Fruit fly (Drosophila melanogaster) whole organism, embryonic: ENCODE results near the gene Art9.

Experiments
- CG4854 ChIP-seq: fragments of 200-800 bp; sonication (Bioruptor generic); optimal IDR thresholded peaks from 2 replicates; lab custom pipeline; 2016; ENCODE audit warnings: missing biosample characterization, missing genetic modification characterization, inconsistent platforms
- Drgx ChIP-seq: fragments of 200-800 bp; sonication (Bioruptor generic); IDR thresholded peaks from 2 replicates; pipeline ENCODE4 v1.3.6; 2022; ENCODE audit warnings: missing biosample characterization, missing genetic modification characterization
- bowl ChIP-seq: fragments of 200-800 bp; sonication (Bioruptor generic); IDR thresholded peaks from 2 replicates; pipeline ENCODE4 v1.3.6; 2022; ENCODE audit warnings: missing biosample characterization, missing genetic modification characterization
- fu2 ChIP-seq: fragments of 200-800 bp; sonication (Bioruptor generic); optimal IDR thresholded peaks from 2 replicates; lab custom pipeline; 2016; ENCODE audit warnings: missing biosample characterization, missing genetic modification characterization

DNA sequence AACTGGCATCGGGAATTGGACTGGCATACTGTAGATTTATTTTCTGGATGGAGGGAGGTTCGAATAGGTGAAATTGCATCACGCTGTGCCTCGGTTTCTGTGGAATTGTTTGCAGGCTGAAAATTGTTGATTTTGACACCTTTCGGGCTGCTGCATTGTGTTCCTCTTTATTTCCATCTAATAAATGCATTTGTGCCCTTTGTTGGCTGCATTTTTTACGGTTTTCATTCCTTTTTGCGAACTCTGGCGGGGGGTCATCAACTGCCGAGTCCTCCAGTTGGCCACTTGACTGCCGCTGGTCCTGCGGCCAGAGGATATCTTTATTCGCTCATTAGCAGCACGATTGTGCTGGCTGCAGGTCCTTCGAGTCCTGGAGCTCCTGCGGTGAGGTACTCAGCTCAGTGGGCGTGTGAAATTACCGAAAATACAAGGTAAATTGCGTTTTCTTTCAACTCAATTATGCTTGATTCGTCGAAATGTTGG, 43.5 kb downstream of the Art9 start:
- TF ChIP-seq Drgx (GFP tag; lab: Robert Waterston, UW) (no peak), fu2 (GFP tag; lab: Kevin White, UChicago) (no peak), bowl (GFP tag; lab: Robert Waterston, UW) (no peak), CG4854 (GFP tag; lab: Kevin White, UChicago) (no peak)
